Fruit fly (Drosophila melanogaster) whole organism, adult: ENCODE data around the gene Ugt37C2.

Experiments
- CG11617 ChIP-seq: fragments of 200-800 bp; sonication (Bioruptor generic); optimal IDR thresholded peaks from 2 replicates; lab custom pipeline; 2017; ENCODE audit warnings: mild to moderate bottlenecking, missing biosample characterization, missing genetic modification reagents, missing genetic modification characterization
- CG12768 ChIP-seq: fragments of 200-800 bp; sonication (Bioruptor generic); optimal IDR thresholded peaks from 2 replicates; lab custom pipeline; 2017; ENCODE audit warnings: missing biosample characterization, missing genetic modification characterization, mild to moderate bottlenecking, moderate library complexity, missing genetic modification reagents
- CG14711 ChIP-seq: fragments of 200-800 bp; sonication (Bioruptor generic); optimal IDR thresholded peaks from 2 replicates; lab custom pipeline; 2018; ENCODE audit warnings: missing biosample characterization, mild to moderate bottlenecking, missing genetic modification characterization, moderate library complexity
- CG1620 ChIP-seq: fragments of 200-800 bp; sonication (Bioruptor generic); optimal IDR thresholded peaks from 2 replicates; lab custom pipeline; 2016; ENCODE audit warnings: missing biosample characterization, missing genetic modification characterization
- CG33017 ChIP-seq: fragments of 200-800 bp; sonication (Bioruptor generic); optimal IDR thresholded peaks from 2 replicates; lab custom pipeline; 2018; ENCODE audit warnings: missing biosample characterization, mild to moderate bottlenecking, missing genetic modification characterization, moderate library complexity
- CG5204 ChIP-seq: fragments of 200-800 bp; sonication (Bioruptor generic); optimal IDR thresholded peaks from 2 replicates; lab custom pipeline; 2016; ENCODE audit warnings: missing biosample characterization, missing genetic modification characterization
- CG7045 ChIP-seq: fragments of 200-800 bp; sonication (Bioruptor generic); optimal IDR thresholded peaks from 2 replicates; lab custom pipeline; 2017; ENCODE audit warnings: missing biosample characterization, mild to moderate bottlenecking, missing genetic modification characterization
- CG7101 ChIP-seq: fragments of 200-800 bp; sonication (Bioruptor generic); optimal IDR thresholded peaks from 2 replicates; lab custom pipeline; 2018; ENCODE audit warnings: missing biosample characterization, mild to moderate bottlenecking, missing genetic modification characterization, moderate library complexity
- Clk ChIP-seq: fragments of 200-800 bp; sonication (Bioruptor generic); optimal IDR thresholded peaks from 2 replicates; lab custom pipeline; 2017; ENCODE audit warnings: missing biosample characterization, missing genetic modification characterization
- Crg-1 ChIP-seq: fragments of 200-800 bp; sonication (Bioruptor generic); optimal IDR thresholded peaks from 2 replicates; lab custom pipeline; 2016; ENCODE audit warnings: missing biosample characterization, missing genetic modification characterization
- Hr96 ChIP-seq: fragments of 200-800 bp; sonication (Bioruptor generic); optimal IDR thresholded peaks from 2 replicates; lab custom pipeline; 2016; ENCODE audit warnings: missing biosample characterization, missing genetic modification characterization
- Mnt ChIP-seq: fragments of 200-800 bp; sonication (Bioruptor generic); optimal IDR thresholded peaks from 2 replicates; lab custom pipeline; 2016; ENCODE audit warnings: missing biosample characterization, mild to moderate bottlenecking, missing genetic modification characterization
- bab1 ChIP-seq: fragments of 200-800 bp; sonication (Bioruptor generic); optimal IDR thresholded peaks from 3 replicates; lab custom pipeline; 2019; ENCODE audit warnings: missing biosample characterization, mild to moderate bottlenecking, missing genetic modification characterization, moderate library complexity
- cic ChIP-seq: fragments of 200-800 bp; sonication (Bioruptor generic); optimal IDR thresholded peaks from 2 replicates; lab custom pipeline; 2017; ENCODE audit warnings: missing biosample characterization, mild to moderate bottlenecking, missing genetic modification characterization, moderate library complexity
- cnc ChIP-seq, 2 experiments: fragments of >200 bp; optimal IDR thresholded peaks; 2 replicates each; lab custom pipeline; 2017
- kay ChIP-seq: fragments of 200-800 bp; sonication (Bioruptor generic); peaks from one replicate; lab custom pipeline; 2016; ENCODE audit warnings: missing biosample characterization, missing genetic modification characterization, borderline replicate concordance
- ovo ChIP-seq: fragments of 200-800 bp; sonication (Bioruptor generic); optimal IDR thresholded peaks from 2 replicates; lab custom pipeline; 2016; ENCODE audit warnings: missing biosample characterization, missing genetic modification characterization
- pad ChIP-seq: fragments of 200-800 bp; sonication (Bioruptor generic); optimal IDR thresholded peaks from 3 replicates; lab custom pipeline; 2017; ENCODE audit warnings: missing biosample characterization, missing genetic modification characterization, mild to moderate bottlenecking, moderate library complexity, missing genetic modification reagents
- tj ChIP-seq: fragments of 200-800 bp; sonication (Bioruptor generic); optimal IDR thresholded peaks from 3 replicates; lab custom pipeline; 2017; ENCODE audit warnings: missing biosample characterization, mild to moderate bottlenecking, missing genetic modification characterization, moderate library complexity
- toe ChIP-seq: fragments of 200-800 bp; sonication (Bioruptor generic); optimal IDR thresholded peaks from 2 replicates; lab custom pipeline; 2016; ENCODE audit warnings: missing biosample characterization, missing genetic modification characterization

Gene Ugt37C2

dm6 chr2L:16826872-16827506 is 33.0 kb downstream of the Ugt37C2 start, which contains the start of gene AspRS-m:
Gene AspRS-m, plus strand, starts transcription at chr2L:16827078.
- no peak for TF ChIP-seq CG11617 (GFP tag; lab: Kevin White, UChicago)
- no peak for TF ChIP-seq pad (GFP tag; lab: Kevin White, UChicago)
- peak; percentile 65 for TF ChIP-seq Mnt (GFP tag; lab: Kevin White, UChicago)
- no peak for TF ChIP-seq CG7045 (GFP tag; lab: Kevin White, UChicago)
- no peak for TF ChIP-seq CG33017 (tag; lab: Kevin White, UChicago)
- TF ChIP-seq Crg-1, result no peak
- TF ChIP-seq cnc (optimal IDR thresholded peaks at IDR 0.05; lab: Kevin White, UChicago), result no peak
- TF ChIP-seq bab1 (GFP tag; lab: Kevin White, UChicago), result peak; percentile 6
- TF ChIP-seq cic (GFP tag; lab: Kevin White, UChicago), result no peak
- no peak for TF ChIP-seq CG5204 (GFP tag; lab: Kevin White, UChicago)
- no peak for TF ChIP-seq kay (GFP tag; lab: Kevin White, UChicago)
- peak; percentile 10 for TF ChIP-seq toe (GFP tag; lab: Kevin White, UChicago)
- peak; percentile 40 for TF ChIP-seq CG14711
- no peak for TF ChIP-seq Hr96 (GFP tag; lab: Kevin White, UChicago)
- TF ChIP-seq ovo (GFP tag; lab: Kevin White, UChicago), result no peak
- peak; percentile 3 for TF ChIP-seq tj
- TF ChIP-seq CG7101 (tag; lab: Kevin White, UChicago), result no peak

dm6 chr2L:16834402-16834801 is 40.4 kb downstream of the Ugt37C2 start, which contains the start of gene CG13282:
Gene CG13282, minus strand, starts transcription at chr2L:16834502.
- TF ChIP-seq Mnt (GFP tag; lab: Kevin White, UChicago) (no peak), toe (GFP tag; lab: Kevin White, UChicago) (no peak), Hr96 (GFP tag; lab: Kevin White, UChicago) (no peak), tj (no peak), pad (GFP tag; lab: Kevin White, UChicago) (no peak), cnc (optimal IDR thresholded peaks at IDR 0.05; lab: Kevin White, UChicago) (no peak), CG1620 (no peak), Crg-1 (no peak), bab1 (GFP tag; lab: Kevin White, UChicago) (no peak), CG5204 (GFP tag; lab: Kevin White, UChicago) (no peak), cic (GFP tag; lab: Kevin White, UChicago) (no peak), CG33017 (tag; lab: Kevin White, UChicago) (no peak), ovo (GFP tag; lab: Kevin White, UChicago) (no peak), CG7045 (GFP tag; lab: Kevin White, UChicago) (no peak)

DNA sequence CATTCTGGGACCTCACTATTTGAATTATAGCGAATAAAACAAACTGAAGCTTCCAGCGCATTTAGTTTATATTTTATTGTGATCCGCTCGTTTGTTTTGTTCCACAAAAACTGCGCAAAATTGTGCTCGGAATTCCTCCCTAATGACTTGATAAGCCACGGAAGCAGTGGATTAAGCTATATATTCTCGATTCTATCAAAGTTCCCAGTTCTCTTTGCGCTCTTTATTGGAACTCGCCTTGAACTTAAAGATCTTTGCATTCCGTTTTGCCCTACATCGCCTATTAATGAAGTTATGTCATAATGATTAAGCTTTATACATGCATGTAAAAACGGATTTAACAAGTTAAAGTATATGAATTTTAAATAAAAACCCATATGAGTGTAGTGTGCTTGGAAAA is 43.1 kb downstream of the Ugt37C2 start, which contains the start of gene Nepl9:
Gene Nepl9, minus strand, starts transcription at position 101 of the 400 bp plus-strand sequence.
- TF ChIP-seq CG11617 (GFP tag; lab: Kevin White, UChicago) (no peak), ovo (GFP tag; lab: Kevin White, UChicago) (no peak), cic (GFP tag; lab: Kevin White, UChicago) (no peak), CG14711 (no peak), Hr96 (GFP tag; lab: Kevin White, UChicago) (no peak), toe (GFP tag; lab: Kevin White, UChicago) (no peak), cnc (optimal IDR thresholded peaks at IDR 0.05; lab: Kevin White, UChicago) (no peak), CG5204 (GFP tag; lab: Kevin White, UChicago) (no peak), Clk (no peak)

- TF ChIP-seq Crg-1 (no peak), kay (GFP tag; lab: Kevin White, UChicago) (peak; percentile 1)
These were observed 43.7 kb downstream of the Ugt37C2 start, which contains the start of the genes SclA and SclB for dm6 chr2L:16837672-16838071. Gene SclA, plus strand, starts transcription at chr2L:16837972. Gene SclB, plus strand, starts transcription at chr2L:16837972.

dm6 chr2L:16839665-16840064 is 45.7 kb downstream of the Ugt37C2 start:
- no peak for TF ChIP-seq pad (GFP tag; lab: Kevin White, UChicago)
- no peak for TF ChIP-seq CG12768 (GFP tag; lab: Kevin White, UChicago)
- TF ChIP-seq CG5204 (GFP tag; lab: Kevin White, UChicago), result no peak
- no peak for TF ChIP-seq Mnt (GFP tag; lab: Kevin White, UChicago)
- no peak for TF ChIP-seq CG11617 (GFP tag; lab: Kevin White, UChicago)
- no peak for TF ChIP-seq bab1 (GFP tag; lab: Kevin White, UChicago)
- no peak for TF ChIP-seq Clk
- TF ChIP-seq cic (GFP tag; lab: Kevin White, UChicago), result no peak

DNA sequence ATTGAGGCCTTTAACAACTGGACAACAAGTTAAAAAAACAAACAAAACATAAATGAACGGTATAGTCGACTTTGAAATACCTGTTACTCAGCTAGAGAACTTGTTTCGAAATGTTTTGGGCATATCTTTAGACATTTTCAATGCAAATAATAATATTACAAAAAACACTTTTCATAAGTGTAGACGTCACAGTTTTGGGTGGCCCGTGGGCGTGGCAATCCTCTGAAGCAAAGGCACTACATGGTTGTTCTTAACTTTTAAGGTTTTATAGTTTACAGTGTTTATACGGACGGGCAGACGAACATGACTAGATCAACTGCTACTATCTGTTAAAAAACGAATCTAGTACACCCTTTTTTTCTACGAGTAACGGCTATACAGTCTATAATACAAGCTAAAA is 48.5 kb downstream of the Ugt37C2 start:
- no peak for TF ChIP-seq tj
- no peak for TF ChIP-seq cnc (optimal IDR thresholded peaks at IDR 0.05; lab: Kevin White, UChicago)
- TF ChIP-seq CG12768 (GFP tag; lab: Kevin White, UChicago), result no peak
- TF ChIP-seq CG7101 (tag; lab: Kevin White, UChicago), result no peak
- no peak for TF ChIP-seq CG11617 (GFP tag; lab: Kevin White, UChicago)
- no peak for TF ChIP-seq CG33017 (tag; lab: Kevin White, UChicago)
- no peak for TF ChIP-seq Crg-1

- TF ChIP-seq CG1620 (no peak), CG7045 (GFP tag; lab: Kevin White, UChicago) (no peak), kay (GFP tag; lab: Kevin White, UChicago) (peak; percentile 53), CG5204 (GFP tag; lab: Kevin White, UChicago) (no peak), tj (no peak), CG12768 (GFP tag; lab: Kevin White, UChicago) (no peak), CG7101 (tag; lab: Kevin White, UChicago) (no peak)
These were observed 49.3 kb downstream of the Ugt37C2 start for dm6 chr2L:16843336-16843735.
